Worm (Caenorhabditis elegans) whole organism, young adult: ENCODE measurements around the gene bath-44.

ENCODE experiments used
- Y53F4B.3 ChIP-seq: fragments of 200-800 bp; sonication (Bioruptor generic); IDR thresholded peaks from 2 replicates; pipeline ENCODE4 v1.3.6; 2022; ENCODE audit warnings: missing genetic modification reagents, missing genetic modification characterization, missing compliant biosample characterization
- Y53G8AR.9 ChIP-seq: fragments of 200-800 bp; sonication (Bioruptor generic); conservative IDR thresholded peaks from 2 replicates; pipeline ENCODE4 v1.3.6; 2022; ENCODE audit warnings: missing genetic modification reagents, missing genetic modification characterization, missing compliant biosample characterization
- athp-1 ChIP-seq: sonication (generic microtip); optimal IDR thresholded peaks from 2 replicates; lab custom pipeline; 2017; ENCODE audit warnings: mild to moderate bottlenecking, missing genetic modification characterization, missing compliant biosample characterization
- cebp-1 ChIP-seq, 2 experiments: fragments of 200-800 bp in 1 of 2; sonication (Bioruptor generic) in 1 of 2; sonication (generic microtip) in 1 of 2; IDR thresholded peaks in 1 of 2; optimal IDR thresholded peaks in 1 of 2; 2 replicates each; pipeline versions ENCODE4 v1.3.6 to Lab custom; 2017 to 2022; ENCODE audit warnings: missing compliant biosample characterization in 2 of 2, missing genetic modification characterization in 2 of 2, mild to moderate bottlenecking in 1 of 2, missing genetic modification reagents in 1 of 2, moderate library complexity in 1 of 2
- ceh-40 ChIP-seq: fragments of 200-800 bp; sonication (Bioruptor generic); IDR thresholded peaks from 2 replicates; pipeline ENCODE4 v1.3.6; 2022; ENCODE audit warnings: missing genetic modification characterization, missing compliant biosample characterization
- ekl-4 ChIP-seq: fragments of 200-800 bp; sonication (Bioruptor generic); IDR thresholded peaks from 2 replicates; pipeline ENCODE4 v1.3.6; 2022; ENCODE audit warnings: missing genetic modification reagents, missing genetic modification characterization, missing compliant biosample characterization
- hlh-26 ChIP-seq: fragments of 200-800 bp; sonication (Bioruptor generic); conservative IDR thresholded peaks from 2 replicates; pipeline ENCODE4 v1.3.6; 2022; ENCODE audit warnings: missing genetic modification reagents, missing genetic modification characterization, missing compliant biosample characterization
- lsy-27 ChIP-seq: sonication (generic microtip); optimal IDR thresholded peaks from 2 replicates; lab custom pipeline; 2017; ENCODE audit warnings: missing genetic modification characterization, mild to moderate bottlenecking, missing compliant biosample characterization, antibody characterized with exemption, missing genotype, borderline replicate concordance; ENCODE audit not compliant: insufficient read depth
- pha-4 ChIP-seq: fragments of 150-350 bp; sonication (generic microtip); optimal IDR thresholded peaks from 2 replicates; lab custom pipeline; 2014; ENCODE audit warnings: missing biosample characterization, missing genetic modification reagents, missing genetic modification characterization
- snpc-3.4 ChIP-seq: sonication (generic microtip); optimal IDR thresholded peaks from 2 replicates; lab custom pipeline; 2017; ENCODE audit warnings: missing genetic modification characterization, mild to moderate bottlenecking, missing compliant biosample characterization, antibody characterized with exemption, moderate library complexity, missing genotype, missing genetic modification reagents
- snpc-4 ChIP-seq, 5 experiments: fragments of 150-350 bp in 1 of 5; sonication (generic microtip) in 4 of 5; optimal IDR thresholded peaks; 2 replicates each; lab custom pipeline; 2014 to 2018; ENCODE audit warnings: missing genetic modification characterization in 5 of 5, missing biosample characterization in 3 of 5, antibody characterized with exemption in 2 of 5, mild to moderate bottlenecking in 2 of 5, missing compliant biosample characterization in 2 of 5, missing genotype in 2 of 5, moderate library complexity in 2 of 5, missing genetic modification reagents in 1 of 5
- ztf-26 ChIP-seq: sonication (generic microtip); optimal IDR thresholded peaks from 2 replicates; lab custom pipeline; 2017; ENCODE audit warnings: missing genetic modification characterization, missing compliant biosample characterization

- TF ChIP-seq snpc-3.4 (tag; lab: Kevin White, UChicago) (no peak), Y53F4B.3 (GFP tag; lab: Robert Waterston, UW) (no peak), lsy-27 (no peak), pha-4 (tag; lab: Kevin White, UChicago) (no peak), athp-1 (tag; lab: Kevin White, UChicago) (no peak), snpc-4 (GFP tag; optimal IDR thresholded peaks at IDR 0.05; lab: Kevin White, UChicago) (no peak), snpc-4 (tag; optimal IDR thresholded peaks at IDR 0.05; lab: Kevin White, UChicago) (no peak), hlh-26 (GFP tag; lab: Robert Waterston, UW) (no peak), ceh-40 (no peak), cebp-1 (GFP tag; IDR thresholded peaks at IDR 0.05; lab: Robert Waterston, UW) (no peak), cebp-1 (tag; optimal IDR thresholded peaks at IDR 0.05; lab: Kevin White, UChicago) (no peak), Y53G8AR.9 (no peak), ztf-26 (tag; lab: Kevin White, UChicago) (no peak), ekl-4 (GFP tag; lab: Robert Waterston, UW) (no peak)
Measured at ce11 chrII:7393393-7393792, 1.4 kb upstream of the bath-44 start.
